Fruit fly (Drosophila melanogaster) whole organism, prepupa: ENCODE data around the gene Baldspot.

ENCODE experiments used
- CG6163 ChIP-seq: fragments of 200-800 bp; sonication (Bioruptor generic); IDR thresholded peaks from 3 replicates; pipeline ENCODE4 v1.3.6; 2022; ENCODE audit warnings: missing biosample characterization, missing genetic modification characterization
- CG8119 ChIP-seq: fragments of 200-800 bp; sonication (Bioruptor generic); IDR thresholded peaks from 3 replicates; pipeline ENCODE4 v1.3.6; 2022; ENCODE audit warnings: missing biosample characterization, missing genetic modification characterization
- Hr4 ChIP-seq: fragments of 200-800 bp; sonication (Bioruptor generic); optimal IDR thresholded peaks from 3 replicates; lab custom pipeline; 2016; ENCODE audit warnings: missing biosample characterization, missing genetic modification characterization
- Lpt ChIP-seq: fragments of 200-800 bp; sonication (Bioruptor generic); optimal IDR thresholded peaks from 3 replicates; lab custom pipeline; 2016; ENCODE audit warnings: missing biosample characterization, missing genetic modification characterization
- Smox ChIP-seq: fragments of 200-800 bp; sonication (Bioruptor generic); optimal IDR thresholded peaks from 3 replicates; lab custom pipeline; 2016; ENCODE audit warnings: missing biosample characterization, missing genetic modification characterization

dm6 chr3L:16615132-16615709 is 46.2 kb downstream of the Baldspot start, which contains the start of gene Mo25:
- TF ChIP-seq CG8119 (GFP tag; lab: Robert Waterston, UW) (no peak), Lpt (GFP tag; lab: Kevin White, UChicago) (no peak), Smox (GFP tag; lab: Kevin White, UChicago) (peak; percentile 49), Hr4 (GFP tag; lab: Kevin White, UChicago) (no peak), CG6163 (GFP tag; lab: Robert Waterston, UW) (no peak)
